Fruit fly (Drosophila melanogaster): ENCODE results near the gene Atg4a.

The Atg4a gene

DNA sequence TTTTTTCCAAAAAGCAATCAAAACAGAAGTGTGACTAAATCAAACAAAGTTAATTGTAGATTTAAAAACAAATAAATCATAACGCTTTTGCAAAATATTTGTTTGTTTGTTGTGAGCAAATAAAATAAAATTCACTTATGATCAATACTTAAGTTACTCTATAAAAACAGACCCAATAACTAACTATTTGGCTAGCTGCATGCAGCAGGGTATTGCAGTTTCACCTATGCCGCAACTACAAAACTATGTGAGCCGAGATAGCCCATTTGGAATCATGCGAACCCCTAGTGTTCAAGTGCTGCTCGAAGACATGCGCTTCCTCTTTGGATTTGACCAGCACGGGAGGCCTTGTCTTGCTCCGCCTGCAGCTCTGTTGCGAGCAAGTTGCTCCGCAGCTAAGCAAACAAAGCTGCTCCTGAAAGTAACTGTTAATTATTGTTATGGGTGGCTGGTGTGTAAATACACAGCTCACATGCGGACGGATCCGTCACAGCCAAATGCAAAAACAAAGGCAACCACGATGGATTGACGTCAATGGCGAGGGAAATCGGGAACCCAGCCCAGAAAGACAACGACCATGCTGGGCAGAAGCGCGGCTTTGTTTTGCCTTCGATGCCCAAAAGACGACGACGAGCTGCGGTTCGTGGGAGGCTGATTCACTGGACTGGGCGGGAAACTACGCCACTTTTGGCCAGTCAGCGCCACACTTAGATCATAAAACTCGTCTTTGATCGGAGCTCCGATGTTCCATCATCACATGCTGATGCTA lies 41.4 kb downstream of the Atg4a start (continued):
- TF ChIP-seq sr (GFP tag; IDR thresholded peaks at IDR 0.05) (no peak), Med (GFP tag) (peak; percentile 63), CG9876 (GFP tag; optimal IDR thresholded peaks at IDR 0.05) (no peak), unpg (GFP tag; optimal IDR thresholded peaks at IDR 0.05) (peak; percentile 5), eyg (GFP tag; optimal IDR thresholded peaks at IDR 0.05) (no peak), inv (GFP tag; IDR thresholded peaks at IDR 0.05; ENCODE audit: partially characterized antibody) (no peak), al (GFP tag; IDR thresholded peaks at IDR 0.05) (no peak), bsh (GFP tag; optimal IDR thresholded peaks at IDR 0.05) (peak in 1 of 2 experiments; percentile 22), nom (GFP tag; optimal IDR thresholded peaks at IDR 0.05) (no peak), CG13775 (GFP tag; optimal IDR thresholded peaks at IDR 0.05) (no peak), CG30431 (GFP tag; optimal IDR thresholded peaks at IDR 0.05) (no peak), CG6854 (GFP tag; optimal IDR thresholded peaks at IDR 0.05) (no peak), CG15601 (tag; optimal IDR thresholded peaks at IDR 0.05) (peak; percentile 21), Dip3 (GFP tag; optimal IDR thresholded peaks at IDR 0.05) (no peak), CG15011 (GFP tag; optimal IDR thresholded peaks at IDR 0.05) (no peak), Nf-YC (tag; optimal IDR thresholded peaks at IDR 0.05) (no peak), CG7963 (GFP tag; IDR thresholded peaks at IDR 0.05; ENCODE audit: partially characterized antibody) (no peak), Dip2 (GFP tag; IDR thresholded peaks at IDR 0.05) (no peak), ATbp (GFP tag; optimal IDR thresholded peaks at IDR 0.05) (peak; percentile 42), ssp (GFP tag; IDR thresholded peaks at IDR 0.05) (no peak), Bgb (GFP tag; IDR thresholded peaks at IDR 0.05; ENCODE audit: partially characterized antibody) (no peak), TFAM (GFP tag; optimal IDR thresholded peaks at IDR 0.05) (no peak), CG18764 (GFP tag; optimal IDR thresholded peaks at IDR 0.05) (no peak), NfI (GFP tag; optimal IDR thresholded peaks at IDR 0.05) (no peak), CG2202 (tag; optimal IDR thresholded peaks at IDR 0.05) (no peak), ems (GFP tag; optimal IDR thresholded peaks at IDR 0.05) (no peak), Myb (GFP tag; optimal IDR thresholded peaks at IDR 0.05) (no peak), CG9932 (GFP tag; IDR thresholded peaks at IDR 0.05) (no peak), Antp (GFP tag; optimal IDR thresholded peaks at IDR 0.05) (no peak), crol (GFP tag; IDR thresholded peaks at IDR 0.05) (no peak), jigr1 (GFP tag; IDR thresholded peaks at IDR 0.05) (no peak), bcd (GFP tag; optimal IDR thresholded peaks at IDR 0.05) (no peak), Trl (optimal IDR thresholded peaks at IDR 0.05) (no peak), Trl (GFP tag; optimal IDR thresholded peaks at IDR 0.05) (no peak), Jarid2 (GFP tag; optimal IDR thresholded peaks at IDR 0.05) (no peak), mam (GFP tag; optimal IDR thresholded peaks at IDR 0.05) (no peak), CG14014 (GFP tag; IDR thresholded peaks at IDR 0.05) (no peak), Hr51 (GFP tag; optimal IDR thresholded peaks at IDR 0.05) (peak in 1 of 2 experiments; percentile 15), ttk (GFP tag; IDR thresholded peaks at IDR 0.05) (no peak), CG3065 (GFP tag; optimal IDR thresholded peaks at IDR 0.05) (no peak), Sry-β (GFP tag; optimal IDR thresholded peaks at IDR 0.05) (no peak), Side (GFP tag; optimal IDR thresholded peaks at IDR 0.05) (no peak), Asciz (GFP tag; optimal IDR thresholded peaks at IDR 0.05) (peak; percentile 0), BEAF-32 (GFP tag; optimal IDR thresholded peaks at IDR 0.05) (no peak), Atf-2 (GFP tag; optimal IDR thresholded peaks at IDR 0.05) (no peak), CG2678 (tag; optimal IDR thresholded peaks at IDR 0.05) (no peak), CG4328 (GFP tag; optimal IDR thresholded peaks at IDR 0.05) (no peak), prd (optimal IDR thresholded peaks at IDR 0.05) (no peak), prd (GFP tag; IDR thresholded peaks at IDR 0.05) (no peak), H2.0 (GFP tag; IDR thresholded peaks at IDR 0.05) (no peak)

Measured in whole organism, embryonic.